Fruit fly (Drosophila melanogaster) whole organism, pupa: ENCODE measurements around the gene CG43954.

Source experiments
- CG12605 ChIP-seq: fragments of 200-800 bp; sonication (Bioruptor generic); IDR thresholded peaks from 2 replicates; pipeline ENCODE4 v1.3.6; 2022; ENCODE audit warnings: missing biosample characterization, missing genetic modification characterization
- CG32121 ChIP-seq: fragments of 200-800 bp; sonication (Bioruptor generic); IDR thresholded peaks from 2 replicates; pipeline ENCODE4 v1.3.6; 2022; ENCODE audit warnings: missing biosample characterization, missing genetic modification characterization
- CG8159 ChIP-seq: fragments of 200-800 bp; sonication (Bioruptor generic); optimal IDR thresholded peaks from 3 replicates; lab custom pipeline; 2018; ENCODE audit warnings: missing biosample characterization, mild to moderate bottlenecking, missing genetic modification characterization, moderate library complexity
- CG9948 ChIP-seq: fragments of 200-800 bp; sonication (Bioruptor generic); optimal IDR thresholded peaks from 2 replicates; lab custom pipeline; 2018; ENCODE audit warnings: missing biosample characterization, mild to moderate bottlenecking, missing genetic modification characterization, moderate library complexity
- D1 ChIP-seq: fragments of 200-800 bp; sonication (Bioruptor generic); optimal IDR thresholded peaks from 2 replicates; lab custom pipeline; 2018; ENCODE audit warnings: missing biosample characterization, mild to moderate bottlenecking, missing genetic modification characterization, moderate library complexity
- gl ChIP-seq: fragments of 200-800 bp; sonication (Bioruptor generic); optimal IDR thresholded peaks from 2 replicates; lab custom pipeline; 2018; ENCODE audit warnings: missing biosample characterization, mild to moderate bottlenecking, missing genetic modification characterization

- TF ChIP-seq CG32121 (no peak), D1 (no peak), CG12605 (no peak), gl (tag; lab: Kevin White, UChicago) (no peak), CG9948 (tag; lab: Kevin White, UChicago) (peak; percentile 29), CG8159 (tag; lab: Kevin White, UChicago) (no peak)
Measured at dm6 chr3L:16760274-16760673, 48.8 kb upstream of the CG43954 start.
